Worm (Caenorhabditis elegans): ENCODE results near the gene ula-1.

DNA sequence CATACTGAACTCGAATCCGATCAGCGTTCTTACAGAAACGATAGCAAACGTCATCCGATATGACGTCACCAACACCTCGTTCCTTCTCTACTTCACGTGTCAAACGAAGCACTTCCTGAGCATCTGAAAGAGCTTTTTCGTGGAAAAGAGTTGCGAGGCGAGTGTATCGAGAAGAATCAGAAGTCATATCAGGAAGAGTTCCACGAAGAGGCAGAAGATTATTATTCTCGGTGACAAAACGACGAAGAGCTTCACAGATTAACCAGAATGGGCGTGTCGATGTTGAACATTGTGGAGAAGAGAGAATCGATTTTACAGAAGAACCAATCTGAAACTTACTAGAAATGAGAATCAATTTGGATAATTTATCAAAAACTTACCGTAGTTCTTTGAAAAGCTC lies 1.2 kb downstream of the ula-1 start:
- TF ChIP-seq Y53G8AR.9 (GFP tag; conservative IDR thresholded peaks at IDR 0.05) (no peak), mel-28 (tag; optimal IDR thresholded peaks at IDR 0.05; ENCODE audit: borderline replicate concordance) (no peak), unc-130 (GFP tag; optimal IDR thresholded peaks at IDR 0.05) (no peak), dpl-1 (GFP tag; optimal IDR thresholded peaks at IDR 0.05) (no peak)

Measured in whole organism, young adult.